In the genomic region with DNA sequence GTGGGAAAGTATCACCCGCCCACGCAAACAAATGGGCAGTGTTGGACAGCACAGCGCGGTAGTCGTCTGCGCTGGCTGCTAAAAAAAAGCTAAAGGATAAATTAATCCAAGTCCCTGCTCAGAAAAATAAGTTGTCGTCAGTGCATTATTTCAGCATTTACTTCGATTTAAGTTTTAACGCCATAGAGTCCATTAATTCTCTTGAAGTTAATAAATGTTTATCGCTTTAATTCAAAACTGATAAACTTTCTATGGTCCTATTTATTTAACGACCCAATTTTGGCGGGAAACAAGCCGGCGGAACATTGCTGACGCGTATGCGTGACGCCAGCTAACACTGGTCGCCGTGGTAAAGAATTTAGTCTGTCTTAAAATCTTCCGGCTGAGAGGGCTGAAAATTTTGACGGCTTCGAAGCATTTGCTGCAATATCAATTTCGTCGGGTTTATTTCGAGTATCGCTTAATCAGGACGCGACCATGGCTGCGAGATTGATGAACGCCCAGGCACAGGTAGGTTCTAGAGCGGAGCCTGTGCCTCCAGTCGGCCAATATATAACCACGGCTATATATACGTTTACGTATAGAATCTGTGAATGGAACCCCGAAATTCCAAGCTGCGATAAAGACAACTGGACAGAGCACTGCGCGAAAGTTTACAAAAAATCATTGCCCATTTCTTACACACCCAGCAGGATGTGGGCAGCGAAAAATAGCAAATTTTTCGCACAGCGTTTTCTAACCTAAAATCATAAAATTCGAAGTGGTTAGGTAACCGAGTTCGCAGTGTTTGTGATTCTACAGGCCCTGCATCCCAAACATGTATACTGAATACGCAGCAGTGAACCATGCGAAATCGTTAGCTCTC, we compare ENCODE assay signal across 1 fruit fly cellular context.
TF ChIP-seq lines count a peak whose summit lies in the region.

TSS of gene mAcon1 (plus strand) at position 276 of the 865 bp plus-strand sequence.
TSS of gene CG43345 (minus strand) at position 287 of the 865 bp plus-strand sequence.
TSS of gene CG43346 (minus strand) at position 287 of the 865 bp plus-strand sequence.

TF ChIP-seq in whole organism, embryonic, 481 proteins besides CTCF, POLR2A, EP300 and RAD21 (continued from another document):
- TF ChIP-seq Hr39 (optimal IDR thresholded peaks at IDR 0.05; lab: Kevin White, UChicago) (peak; percentile 70), btn (GFP tag; optimal IDR thresholded peaks at IDR 0.05; lab: Kevin White, UChicago) (peak; percentile 51), CG6683 (GFP tag; optimal IDR thresholded peaks at IDR 0.05; lab: Kevin White, UChicago) (peak; percentile 67), CG6791 (GFP tag; IDR thresholded peaks at IDR 0.05; lab: Robert Waterston, UW; ENCODE audit: partially characterized antibody) (no peak), pum (GFP tag; optimal IDR thresholded peaks at IDR 0.05; lab: Kevin White, UChicago) (peak; percentile 90), ATbp (GFP tag; optimal IDR thresholded peaks at IDR 0.05; lab: Kevin White, UChicago) (peak; percentile 43), da (GFP tag; optimal IDR thresholded peaks at IDR 0.05; lab: Kevin White, UChicago) (peak; percentile 37), Chrac-16 (GFP tag; optimal IDR thresholded peaks at IDR 0.05; lab: Kevin White, UChicago) (peak; percentile 85), Camta (GFP tag; optimal IDR thresholded peaks at IDR 0.05; lab: Kevin White, UChicago) (peak; percentile 75), CG8944 (GFP tag; optimal IDR thresholded peaks at IDR 0.05; lab: Kevin White, UChicago) (peak; percentile 88), run (tag; optimal IDR thresholded peaks at IDR 0.05; lab: Kevin White, UChicago) (no peak), sd (tag; optimal IDR thresholded peaks at IDR 0.05; lab: Kevin White, UChicago) (no peak), sima (GFP tag; optimal IDR thresholded peaks at IDR 0.05; lab: Kevin White, UChicago) (peak; percentile 72), HLH3B (GFP tag; IDR thresholded peaks at IDR 0.05; lab: Robert Waterston, UW) (peak; percentile 46; the same call in 1 of the 2 replicates), CHES-1-like (GFP tag; optimal IDR thresholded peaks at IDR 0.05; lab: Kevin White, UChicago) (peak; percentile 87), dysf (GFP tag; IDR thresholded peaks at IDR 0.05; lab: Robert Waterston, UW) (peak; percentile 80), Sox102F (GFP tag; optimal IDR thresholded peaks at IDR 0.05; lab: Kevin White, UChicago) (no peak), TFAM (GFP tag; optimal IDR thresholded peaks at IDR 0.05; lab: Kevin White, UChicago) (no peak), Hand (GFP tag; optimal IDR thresholded peaks at IDR 0.05; lab: Kevin White, UChicago) (no peak), CG34224 (GFP tag; IDR thresholded peaks at IDR 0.05; lab: Robert Waterston, UW; ENCODE audit: partially characterized antibody) (no peak), CG4730 (GFP tag; IDR thresholded peaks at IDR 0.05; lab: Robert Waterston, UW) (peak; percentile 35; the same call in 1 of the 2 replicates), CG33213 (GFP tag; optimal IDR thresholded peaks at IDR 0.05; lab: Kevin White, UChicago) (peak; percentile 53), Awh (GFP tag; IDR thresholded peaks at IDR 0.05; lab: Robert Waterston, UW) (no peak), CG9932 (GFP tag; IDR thresholded peaks at IDR 0.05; lab: Robert Waterston, UW) (peak; percentile 84), CG1529 (GFP tag; optimal IDR thresholded peaks at IDR 0.05; lab: Kevin White, UChicago) (peak; percentile 57), pb (GFP tag; optimal IDR thresholded peaks at IDR 0.05; lab: Kevin White, UChicago) (peak; percentile 83), knrl (GFP tag; IDR thresholded peaks at IDR 0.05; lab: Robert Waterston, UW; ENCODE audit: partially characterized antibody) (peak; percentile 24; the same call in 1 of the 3 replicates), CG11723 (GFP tag; optimal IDR thresholded peaks at IDR 0.05; lab: Kevin White, UChicago) (peak; percentile 72), BtbVII (GFP tag; optimal IDR thresholded peaks at IDR 0.05; lab: Kevin White, UChicago) (peak; percentile 54), CG18619 (GFP tag; optimal IDR thresholded peaks at IDR 0.05; lab: Kevin White, UChicago) (peak; percentile 78), Oaz (GFP tag; IDR thresholded peaks at IDR 0.05; lab: Robert Waterston, UW) (no peak), exex (tag; optimal IDR thresholded peaks at IDR 0.05; lab: Kevin White, UChicago) (peak; percentile 54)
TF ChIP-seq in whole organism, embryonic: peak in this region for 307.
